Fruit fly (Drosophila melanogaster): Measurements from ENCODE around the gene Nhe1.

Nhe1 gene

DNA sequence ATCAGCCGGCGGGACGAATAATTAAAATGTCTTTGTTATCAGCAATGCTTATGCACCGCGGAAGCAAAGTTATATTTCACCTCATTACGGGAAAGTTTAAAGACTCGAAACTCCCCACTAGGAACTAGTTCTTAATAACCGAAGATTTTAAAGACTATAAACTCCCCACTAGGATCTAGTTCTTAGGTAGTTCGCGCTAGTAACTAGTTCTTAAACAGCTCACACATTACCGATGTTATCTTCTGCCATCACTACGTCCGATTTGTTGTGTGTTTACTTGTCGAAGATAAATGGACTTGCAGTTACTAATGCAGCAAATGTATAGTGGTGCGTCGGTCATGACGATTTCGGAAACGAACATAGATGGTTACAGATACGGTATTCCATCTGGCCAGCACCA lies 36.6 kb upstream of the Nhe1 start, which contains the start of the genes CG31974 and CG11454:
Gene CG31974, minus strand, starts transcription at position 4 of the 400 bp plus-strand sequence.
Gene CG11454, plus strand, starts transcription at position 236 of the 400 bp plus-strand sequence.
- TF ChIP-seq ey (GFP tag; optimal IDR thresholded peaks at IDR 0.05) = no peak
- no peak for TF ChIP-seq sage (GFP tag; optimal IDR thresholded peaks at IDR 0.05)
- no peak for TF ChIP-seq Jra (GFP tag; optimal IDR thresholded peaks at IDR 0.05)
- TF ChIP-seq HLH106 (tag; optimal IDR thresholded peaks at IDR 0.05) = no peak
- no peak for TF ChIP-seq Dif (GFP tag; optimal IDR thresholded peaks at IDR 0.05; ENCODE audit: partially characterized antibody)
- no peak for TF ChIP-seq Abd-B (GFP tag; optimal IDR thresholded peaks at IDR 0.05)
- TF ChIP-seq Hr83 (GFP tag; optimal IDR thresholded peaks at IDR 0.05; ENCODE audit: poor library complexity, severe bottlenecking) = no peak
- no peak for TF ChIP-seq foxo (GFP tag; optimal IDR thresholded peaks at IDR 0.05)
- TF ChIP-seq CG9705 (GFP tag; optimal IDR thresholded peaks at IDR 0.05) = no peak
- peak; percentile 60 for TF ChIP-seq Myc (optimal IDR thresholded peaks at IDR 0.05)
- no peak for TF ChIP-seq sv (GFP tag; optimal IDR thresholded peaks at IDR 0.05)
- no peak for TF ChIP-seq Rel (GFP tag; optimal IDR thresholded peaks at IDR 0.05)
- peak; percentile 41 for TF ChIP-seq Rel (tag; optimal IDR thresholded peaks at IDR 0.05)
- TF ChIP-seq fru (GFP tag; optimal IDR thresholded peaks at IDR 0.05) = no peak
- no peak for TF ChIP-seq pan (optimal IDR thresholded peaks at IDR 0.05)

DNA sequence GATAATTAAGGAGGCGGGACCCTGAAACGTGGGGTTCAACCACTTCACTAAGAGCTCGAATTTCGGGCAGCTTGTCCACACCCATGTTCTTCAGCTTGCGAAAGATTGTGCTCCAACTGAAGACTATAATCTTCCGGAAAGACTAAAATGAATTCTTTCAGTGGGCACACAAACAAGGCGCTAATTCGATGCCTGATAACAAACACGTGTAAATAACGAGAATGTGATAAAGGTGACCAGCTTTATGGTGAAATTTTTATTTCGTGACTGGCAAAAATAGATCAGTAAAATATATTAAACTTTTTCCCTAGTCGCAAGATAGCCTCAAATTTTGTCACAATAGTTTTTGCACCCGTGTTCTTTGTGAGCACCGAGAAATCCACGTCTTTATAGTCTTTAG lies 34.3 kb upstream of the Nhe1 start, which contains the start of the genes CG31975 and ovm:
Gene CG31975, minus strand, starts transcription at position 144 of the 400 bp plus-strand sequence.
Gene ovm, minus strand, starts transcription at position 144 of the 400 bp plus-strand sequence.
- no peak for TF ChIP-seq N (GFP tag; optimal IDR thresholded peaks at IDR 0.05)
- TF ChIP-seq Vsx2 (GFP tag; optimal IDR thresholded peaks at IDR 0.05; ENCODE audit: partially characterized antibody) = no peak
- no peak for TF ChIP-seq Myc (optimal IDR thresholded peaks at IDR 0.05)
- no peak for TF ChIP-seq Hr78 (GFP tag; optimal IDR thresholded peaks at IDR 0.05)
- no peak for TF ChIP-seq HLH106 (tag; optimal IDR thresholded peaks at IDR 0.05)
- TF ChIP-seq CG32264 (GFP tag; optimal IDR thresholded peaks at IDR 0.05) = no peak
- no peak for TF ChIP-seq Dif (GFP tag; optimal IDR thresholded peaks at IDR 0.05; ENCODE audit: partially characterized antibody)
- no peak for TF ChIP-seq h (GFP tag; optimal IDR thresholded peaks at IDR 0.05)

DNA sequence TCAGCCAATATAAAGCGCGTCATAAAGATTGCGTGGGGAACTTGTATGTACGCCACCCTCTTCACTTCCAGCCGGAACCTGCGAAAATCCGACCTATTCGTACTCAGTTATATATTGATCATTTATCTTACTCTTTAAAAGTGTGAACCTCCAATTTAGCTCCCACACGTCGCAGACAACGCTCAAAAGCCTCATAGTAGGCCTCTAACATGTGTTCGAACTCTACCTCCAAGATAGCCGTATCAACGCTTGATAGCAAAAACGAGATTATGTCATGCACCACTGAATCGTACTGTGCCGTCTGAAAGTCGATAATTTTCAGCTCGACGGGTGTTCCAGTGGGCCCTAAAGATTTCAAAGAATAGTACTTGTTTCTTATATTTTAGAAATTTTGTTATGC lies 33.1 kb upstream of the Nhe1 start:
- TF ChIP-seq h (GFP tag; optimal IDR thresholded peaks at IDR 0.05) = peak; percentile 16
- TF ChIP-seq GATAd (GFP tag; optimal IDR thresholded peaks at IDR 0.05) = no peak
- TF ChIP-seq Myc (optimal IDR thresholded peaks at IDR 0.05) = no peak
- no peak for TF ChIP-seq Rel (GFP tag; optimal IDR thresholded peaks at IDR 0.05)
- peak; percentile 5 for TF ChIP-seq Rel (tag; optimal IDR thresholded peaks at IDR 0.05)

DNA sequence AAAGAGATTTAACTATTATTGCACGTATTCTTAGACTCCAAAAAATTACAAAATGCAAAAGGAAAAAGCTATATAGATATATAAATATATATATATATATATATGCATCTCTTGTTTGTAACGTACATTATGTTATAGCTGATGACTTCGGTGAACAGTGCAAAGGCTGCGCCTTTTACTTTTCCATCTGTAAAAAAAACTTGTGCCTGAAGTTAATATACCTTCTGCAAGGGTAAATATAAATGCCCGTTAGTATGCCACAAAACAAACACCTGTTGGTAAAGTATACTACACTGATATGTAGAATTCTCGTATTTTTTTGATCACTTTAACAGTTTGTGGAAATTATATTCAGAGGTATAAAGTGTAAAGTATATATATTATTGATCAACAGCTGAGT lies 31.5 kb upstream of the Nhe1 start:
- no peak for TF ChIP-seq psq (GFP tag; optimal IDR thresholded peaks at IDR 0.05)
- TF ChIP-seq N (GFP tag; optimal IDR thresholded peaks at IDR 0.05) = peak; percentile 2
- TF ChIP-seq HLH106 (tag; optimal IDR thresholded peaks at IDR 0.05) = peak; percentile 1
- peak; percentile 16 for TF ChIP-seq Myc (optimal IDR thresholded peaks at IDR 0.05)

DNA sequence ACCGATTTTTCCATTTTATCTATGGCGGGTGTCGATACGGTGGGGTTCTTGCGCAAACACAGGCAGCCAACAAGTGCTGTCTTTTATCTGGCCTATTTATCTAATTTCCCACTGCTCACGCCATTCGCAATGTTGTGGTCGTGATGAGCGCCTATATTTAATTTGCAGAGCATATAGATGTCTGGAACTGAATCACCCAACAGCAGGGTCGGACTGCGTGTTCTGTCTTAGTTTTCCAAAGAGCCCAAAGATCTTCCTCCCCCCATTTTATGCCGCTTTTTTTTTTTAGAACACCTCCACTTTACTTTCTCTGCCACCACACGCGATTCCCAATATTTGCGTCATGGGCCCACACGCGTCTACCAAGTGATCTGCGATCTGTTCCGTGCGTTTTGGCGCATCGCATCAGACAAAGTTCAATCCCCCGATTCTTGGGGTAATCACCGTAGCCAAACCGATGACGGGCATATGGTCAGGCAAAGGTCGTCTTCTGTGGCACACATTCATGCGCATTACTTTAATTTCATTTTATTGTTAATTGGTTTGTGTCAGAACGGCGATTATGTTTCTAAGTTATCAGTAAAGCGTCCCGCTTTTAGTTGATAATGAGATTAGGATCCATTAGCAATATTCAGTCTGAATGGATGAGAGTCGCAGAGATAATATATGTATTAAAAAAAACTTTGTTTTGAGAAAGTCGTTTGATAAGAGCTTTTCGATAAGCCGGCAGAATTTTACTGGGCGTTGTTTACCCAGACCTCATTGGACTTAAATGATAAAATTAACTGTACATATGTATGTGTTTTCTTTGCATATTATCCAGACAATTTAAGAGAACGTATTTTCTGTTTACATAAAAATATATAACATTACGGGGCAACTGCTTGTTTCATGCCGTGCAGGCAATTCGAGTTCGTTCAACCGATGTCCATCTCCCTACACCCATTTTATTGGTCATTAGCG lies 30.5 kb upstream of the Nhe1 start:
- no peak for TF ChIP-seq usp (GFP tag; optimal IDR thresholded peaks at IDR 0.05)
- peak; percentile 18 for TF ChIP-seq br (GFP tag; optimal IDR thresholded peaks at IDR 0.05)
- TF ChIP-seq CG9705 (GFP tag; optimal IDR thresholded peaks at IDR 0.05) = peak; percentile 5
- no peak for TF ChIP-seq HLH106 (tag; optimal IDR thresholded peaks at IDR 0.05)
- TF ChIP-seq Myc (optimal IDR thresholded peaks at IDR 0.05) = no peak
- TF ChIP-seq Mio (GFP tag; optimal IDR thresholded peaks at IDR 0.05) = no peak
- TF ChIP-seq sv (GFP tag; optimal IDR thresholded peaks at IDR 0.05) = no peak
- TF ChIP-seq Abd-B (GFP tag; optimal IDR thresholded peaks at IDR 0.05) = no peak
- no peak for TF ChIP-seq Dfd (GFP tag; optimal IDR thresholded peaks at IDR 0.05)
- no peak for TF ChIP-seq lola (GFP tag; optimal IDR thresholded peaks at IDR 0.05)
- TF ChIP-seq h (GFP tag; optimal IDR thresholded peaks at IDR 0.05) = peak; percentile 14
- TF ChIP-seq fru (GFP tag; optimal IDR thresholded peaks at IDR 0.05) = no peak
- TF ChIP-seq pan (optimal IDR thresholded peaks at IDR 0.05) = no peak
- peak; percentile 16 for TF ChIP-seq rgr (GFP tag; optimal IDR thresholded peaks at IDR 0.05)
- no peak for TF ChIP-seq dsf (GFP tag; optimal IDR thresholded peaks at IDR 0.05; ENCODE audit: borderline replicate concordance)
- no peak for TF ChIP-seq Jra (GFP tag; optimal IDR thresholded peaks at IDR 0.05)
- TF ChIP-seq foxo (GFP tag; optimal IDR thresholded peaks at IDR 0.05) = no peak
- TF ChIP-seq tai (GFP tag; optimal IDR thresholded peaks at IDR 0.05) = peak; percentile 69
- no peak for TF ChIP-seq CG32264 (GFP tag; optimal IDR thresholded peaks at IDR 0.05)
- TF ChIP-seq psq (GFP tag; optimal IDR thresholded peaks at IDR 0.05) = no peak
- TF ChIP-seq jim (GFP tag; optimal IDR thresholded peaks at IDR 0.05) = no peak
- no peak for TF ChIP-seq GATAd (GFP tag; optimal IDR thresholded peaks at IDR 0.05)
- no peak for TF ChIP-seq Hr78 (GFP tag; optimal IDR thresholded peaks at IDR 0.05)
- TF ChIP-seq dl (GFP tag; optimal IDR thresholded peaks at IDR 0.05; ENCODE audit: insufficient read depth in 1 of 2, partially characterized antibody in 2 of 2) = no peak
- no peak for TF ChIP-seq N (GFP tag; optimal IDR thresholded peaks at IDR 0.05)
- TF ChIP-seq woc (GFP tag; optimal IDR thresholded peaks at IDR 0.05) = no peak
- no peak for TF ChIP-seq Dif (GFP tag; optimal IDR thresholded peaks at IDR 0.05; ENCODE audit: partially characterized antibody)
- TF ChIP-seq Hr83 (GFP tag; optimal IDR thresholded peaks at IDR 0.05; ENCODE audit: poor library complexity, severe bottlenecking) = peak; percentile 19
- no peak for TF ChIP-seq CrebA (GFP tag; optimal IDR thresholded peaks at IDR 0.05; ENCODE audit: borderline replicate concordance)
- TF ChIP-seq dmrt93B (GFP tag; optimal IDR thresholded peaks at IDR 0.05) = no peak
- TF ChIP-seq ey (GFP tag; optimal IDR thresholded peaks at IDR 0.05) = no peak
- peak; percentile 36 for TF ChIP-seq OdsH (GFP tag; optimal IDR thresholded peaks at IDR 0.05)
